Fruit fly (Drosophila melanogaster) whole organism, embryonic: ENCODE results near the gene CG13659.

Experiments used
- Atf3 ChIP-seq: fragments of 200-800 bp; sonication (Bioruptor generic); optimal IDR thresholded peaks from 3 replicates; lab custom pipeline; 2016; ENCODE audit warnings: missing biosample characterization, missing genetic modification characterization
- CG1024 ChIP-seq: fragments of 200-800 bp; sonication (Bioruptor generic); IDR thresholded peaks from 2 replicates; pipeline ENCODE4 v1.3.6; 2022; ENCODE audit warnings: missing biosample characterization, missing genetic modification characterization
- CG11085 ChIP-seq: fragments of 200-800 bp; sonication (Bioruptor generic); IDR thresholded peaks from 2 replicates; pipeline ENCODE4 v1.3.6; 2022; ENCODE audit warnings: missing biosample characterization, missing genetic modification characterization
- CG11456 ChIP-seq: fragments of 200-800 bp; sonication (Bioruptor generic); IDR thresholded peaks from 3 replicates; pipeline ENCODE4 v1.3.6; 2022; ENCODE audit warnings: missing biosample characterization, missing genetic modification characterization
- CG12071 ChIP-seq: fragments of 200-800 bp; sonication (Bioruptor generic); optimal IDR thresholded peaks from 3 replicates; lab custom pipeline; 2018; ENCODE audit warnings: missing biosample characterization, mild to moderate bottlenecking, missing genetic modification characterization
- CG14860 ChIP-seq: fragments of 200-800 bp; sonication (Bioruptor generic); IDR thresholded peaks from 3 replicates; pipeline ENCODE4 v1.3.6; 2022; ENCODE audit warnings: missing biosample characterization, missing genetic modification characterization; ENCODE audit not compliant: partially characterized antibody
- CG14965 ChIP-seq: fragments of 200-800 bp; sonication (Bioruptor generic); optimal IDR thresholded peaks from 2 replicates; lab custom pipeline; 2016; ENCODE audit warnings: missing biosample characterization, missing genetic modification characterization, borderline replicate concordance
- CG15514 ChIP-seq: fragments of 200-800 bp; sonication (Bioruptor generic); optimal IDR thresholded peaks from 3 replicates; lab custom pipeline; 2017; ENCODE audit warnings: missing biosample characterization, missing genetic modification characterization, mild to moderate bottlenecking, moderate library complexity, missing genetic modification reagents
- CG17385 ChIP-seq: fragments of 200-800 bp; sonication (Bioruptor generic); optimal IDR thresholded peaks from 3 replicates; lab custom pipeline; 2018; ENCODE audit warnings: missing biosample characterization, mild to moderate bottlenecking, missing genetic modification characterization
- CG2120 ChIP-seq: fragments of 200-800 bp; sonication (Bioruptor generic); optimal IDR thresholded peaks from 3 replicates; lab custom pipeline; 2016; ENCODE audit warnings: missing biosample characterization, missing genetic modification characterization
- CG3726 ChIP-seq: fragments of 200-800 bp; sonication (Bioruptor generic); IDR thresholded peaks from 3 replicates; pipeline ENCODE4, ENCODE4 v1.3.6; 2022; ENCODE audit warnings: missing biosample characterization, missing genetic modification characterization
- CG4854 ChIP-seq: fragments of 200-800 bp; sonication (Bioruptor generic); optimal IDR thresholded peaks from 2 replicates; lab custom pipeline; 2016; ENCODE audit warnings: missing biosample characterization, missing genetic modification characterization, inconsistent platforms
- CG6254 ChIP-seq: fragments of 200-800 bp; sonication (Bioruptor generic); optimal IDR thresholded peaks from 3 replicates; lab custom pipeline; 2017; ENCODE audit warnings: mild to moderate bottlenecking, missing biosample characterization, missing genetic modification reagents, missing genetic modification characterization
- CG6272 ChIP-seq: fragments of 200-800 bp; sonication (Bioruptor generic); IDR thresholded peaks from 2 replicates; pipeline ENCODE4 v1.3.6; 2022; ENCODE audit warnings: missing biosample characterization, missing genetic modification characterization
- CG6654 ChIP-seq: fragments of 200-800 bp; sonication (Bioruptor generic); optimal IDR thresholded peaks from 2 replicates; lab custom pipeline; 2017; ENCODE audit warnings: missing biosample characterization, mild to moderate bottlenecking, missing genetic modification characterization
- CG8290 ChIP-seq, 3 experiments: fragments of 200-800 bp; sonication (Bioruptor generic); optimal IDR thresholded peaks; 2 replicates each; lab custom pipeline; 2016 to 2019; ENCODE audit warnings: missing biosample characterization in 3 of 3, missing genetic modification characterization in 3 of 3, mild to moderate bottlenecking in 2 of 3, moderate library complexity in 1 of 3
- CG9215 ChIP-seq: fragments of 200-800 bp; sonication (Bioruptor generic); IDR thresholded peaks from 2 replicates; pipeline ENCODE4 v1.3.6; 2022; ENCODE audit warnings: missing biosample characterization, missing genetic modification characterization
- Camta ChIP-seq: fragments of 200-800 bp; sonication (Bioruptor generic); optimal IDR thresholded peaks from 2 replicates; lab custom pipeline; 2016; ENCODE audit warnings: missing biosample characterization, missing genetic modification characterization
- D19A ChIP-seq: fragments of 200-800 bp; optimal IDR thresholded peaks from 3 replicates; lab custom pipeline; 2019; ENCODE audit warnings: missing biosample characterization, mild to moderate bottlenecking, missing genetic modification characterization, moderate library complexity
- Dek ChIP-seq: fragments of 200-800 bp; sonication (Bioruptor generic); optimal IDR thresholded peaks from 3 replicates; lab custom pipeline; 2019; ENCODE audit warnings: missing biosample characterization, mild to moderate bottlenecking, missing genetic modification characterization, moderate library complexity
- Dfd ChIP-seq, 2 experiments: fragments of >200 bp; optimal IDR thresholded peaks; 2 replicates each; lab custom pipeline; 2017; ENCODE audit warnings: missing biosample characterization in 2 of 2, missing genetic modification characterization in 2 of 2
- HHEX ChIP-seq: fragments of 200-800 bp; sonication (Bioruptor generic); optimal IDR thresholded peaks from 3 replicates; lab custom pipeline; 2017; ENCODE audit warnings: missing biosample characterization, mild to moderate bottlenecking, missing genetic modification characterization, missing genetic modification reagents
- Hmx ChIP-seq: fragments of 200-800 bp; sonication (Bioruptor generic); optimal IDR thresholded peaks from 2 replicates; lab custom pipeline; 2016; ENCODE audit warnings: missing biosample characterization, missing genetic modification characterization
- Hr39 ChIP-seq: fragments of >200 bp; optimal IDR thresholded peaks from 2 replicates; lab custom pipeline; 2017
- Hsf ChIP-seq: fragments of 200-800 bp; sonication (Bioruptor generic); optimal IDR thresholded peaks from 3 replicates; lab custom pipeline; 2016; ENCODE audit warnings: missing biosample characterization, missing genetic modification characterization
- Max ChIP-seq: fragments of 200-800 bp; sonication (Bioruptor generic); optimal IDR thresholded peaks from 2 replicates; lab custom pipeline; 2016; ENCODE audit warnings: missing biosample characterization, mild to moderate bottlenecking, missing genetic modification characterization
- Med ChIP-seq: fragments of 200-800 bp; sonication (Bioruptor generic); peaks from one replicate; lab custom pipeline; 2016; ENCODE audit warnings: missing biosample characterization, missing genetic modification characterization, mild to moderate bottlenecking, inconsistent platforms, moderate library complexity
- NfI ChIP-seq: fragments of 200-800 bp; sonication (Bioruptor generic); optimal IDR thresholded peaks from 3 replicates; lab custom pipeline; 2018; ENCODE audit warnings: missing biosample characterization, mild to moderate bottlenecking, missing genetic modification characterization, moderate library complexity
- Ptx1 ChIP-seq: fragments of 200-800 bp; sonication (Bioruptor generic); IDR thresholded peaks from 2 replicates; pipeline ENCODE4 v1.3.6; 2022; ENCODE audit warnings: missing biosample characterization, missing genetic modification characterization
- Sox100B ChIP-seq: fragments of 200-800 bp; sonication (Bioruptor generic); optimal IDR thresholded peaks from 3 replicates; lab custom pipeline; 2018; ENCODE audit warnings: missing biosample characterization, mild to moderate bottlenecking, missing genetic modification characterization
- bcd ChIP-seq: fragments of 200-800 bp; sonication (Bioruptor generic); optimal IDR thresholded peaks from 2 replicates; lab custom pipeline; 2017; ENCODE audit warnings: missing biosample characterization, mild to moderate bottlenecking, missing genetic modification characterization
- ci ChIP-seq: fragments of 200-800 bp; sonication (Bioruptor generic); IDR thresholded peaks from 3 replicates; pipeline ENCODE4 v1.3.6; 2022; ENCODE audit warnings: missing biosample characterization, missing genetic modification characterization
- disco-r ChIP-seq: fragments of 200-800 bp; sonication (Bioruptor generic); optimal IDR thresholded peaks from 2 replicates; lab custom pipeline; 2016; ENCODE audit warnings: missing biosample characterization, missing genetic modification characterization
- ewg ChIP-seq: fragments of 200-800 bp; sonication (Bioruptor generic); optimal IDR thresholded peaks from 3 replicates; lab custom pipeline; 2017; ENCODE audit warnings: mild to moderate bottlenecking, missing biosample characterization, missing genetic modification reagents, missing genetic modification characterization
- fd64A ChIP-seq: fragments of 200-800 bp; sonication (Bioruptor generic); optimal IDR thresholded peaks from 3 replicates; lab custom pipeline; 2018; ENCODE audit warnings: missing biosample characterization, mild to moderate bottlenecking, missing genetic modification characterization
- ftz-f1 ChIP-seq: fragments of 200-800 bp; sonication (Bioruptor generic); optimal IDR thresholded peaks from 2 replicates; lab custom pipeline; 2016; ENCODE audit warnings: missing biosample characterization, missing genetic modification characterization
- gcm ChIP-seq: fragments of 200-800 bp; sonication (Bioruptor generic); optimal IDR thresholded peaks from 2 replicates; lab custom pipeline; 2019; ENCODE audit warnings: missing biosample characterization, mild to moderate bottlenecking, missing genetic modification characterization, moderate library complexity
- gt ChIP-seq: fragments of 200-800 bp; sonication (Bioruptor generic); IDR thresholded peaks from 2 replicates; pipeline ENCODE4 v1.3.6; 2022; ENCODE audit warnings: missing biosample characterization, missing genetic modification characterization
- hb ChIP-seq: fragments of 200-800 bp; sonication (Bioruptor generic); IDR thresholded peaks from 3 replicates; pipeline ENCODE4 v1.3.6; 2022; ENCODE audit warnings: missing biosample characterization, missing genetic modification characterization; ENCODE audit not compliant: partially characterized antibody
- jumu ChIP-seq: fragments of 200-800 bp; sonication (Bioruptor generic); optimal IDR thresholded peaks from 3 replicates; lab custom pipeline; 2016; ENCODE audit warnings: missing biosample characterization, missing genetic modification characterization
- lab ChIP-seq: fragments of 200-800 bp; sonication (Bioruptor generic); optimal IDR thresholded peaks from 3 replicates; lab custom pipeline; 2017; ENCODE audit warnings: missing biosample characterization, missing genetic modification characterization, mild to moderate bottlenecking, moderate library complexity, missing genetic modification reagents
- mld ChIP-seq: fragments of 200-800 bp; sonication (Bioruptor generic); IDR thresholded peaks from 3 replicates; pipeline ENCODE4 v1.3.6; 2022; ENCODE audit warnings: missing biosample characterization, missing genetic modification characterization; ENCODE audit not compliant: partially characterized antibody
- pb ChIP-seq: fragments of 200-800 bp; sonication (Bioruptor generic); optimal IDR thresholded peaks from 3 replicates; lab custom pipeline; 2016; ENCODE audit warnings: missing biosample characterization, missing genetic modification characterization
- phol ChIP-seq: fragments of 200-800 bp; sonication (Bioruptor generic); optimal IDR thresholded peaks from 3 replicates; lab custom pipeline; 2018; ENCODE audit warnings: missing biosample characterization, mild to moderate bottlenecking, missing genetic modification characterization, moderate library complexity
- prd ChIP-seq, 3 experiments: fragments of >200 bp in 2 of 3; fragments of 200-800 bp in 1 of 3; sonication (Bioruptor generic) in 1 of 3; optimal IDR thresholded peaks in 2 of 3; IDR thresholded peaks in 1 of 3; 2 replicates in 2 of 3; 3 replicates in 1 of 3; pipeline versions ENCODE4 v1.3.6 to Lab custom; 2017 to 2022; ENCODE audit warnings: missing biosample characterization in 1 of 3, missing genetic modification characterization in 1 of 3
- row ChIP-seq: fragments of 200-800 bp; sonication (Bioruptor generic); IDR thresholded peaks from 3 replicates; pipeline ENCODE4 v1.3.6; 2022; ENCODE audit warnings: missing biosample characterization, missing genetic modification characterization
- run ChIP-seq: fragments of 200-800 bp; sonication (Bioruptor generic); optimal IDR thresholded peaks from 3 replicates; lab custom pipeline; 2018; ENCODE audit warnings: missing biosample characterization, mild to moderate bottlenecking, missing genetic modification characterization
- sisA ChIP-seq: fragments of 200-800 bp; sonication (Bioruptor generic); IDR thresholded peaks from 2 replicates; pipeline ENCODE4 v1.3.6; 2022; ENCODE audit warnings: missing biosample characterization, missing genetic modification characterization
- toy ChIP-seq: fragments of 200-800 bp; sonication (Bioruptor generic); IDR thresholded peaks from 2 replicates; pipeline ENCODE4 v1.3.6; 2022; ENCODE audit warnings: missing biosample characterization, missing genetic modification characterization
- unc-4 ChIP-seq: fragments of 200-800 bp; sonication (Bioruptor generic); IDR thresholded peaks from 2 replicates; pipeline ENCODE4 v1.3.6; 2022; ENCODE audit warnings: missing biosample characterization, missing genetic modification characterization; ENCODE audit not compliant: partially characterized antibody

CG13659 gene

dm6 chr3R:25262322-25262761 lies 38.3 kb upstream of the CG13659 start, which contains the start of the genes Kdsr and CG11858 (continued):
- peak; percentile 12 for TF ChIP-seq HHEX (GFP tag; lab: Kevin White, UChicago)
- TF ChIP-seq disco-r (GFP tag; lab: Kevin White, UChicago) = peak; percentile 31
- TF ChIP-seq CG14860 (GFP tag; lab: Robert Waterston, UW) = no peak
- TF ChIP-seq unc-4 (GFP tag; lab: Robert Waterston, UW) = peak; percentile 56; the same call in 1 of the 2 replicates
- peak; percentile 70 for TF ChIP-seq Hsf (GFP tag; lab: Kevin White, UChicago)
- TF ChIP-seq Max (GFP tag; lab: Kevin White, UChicago) = peak; percentile 72
- peak; percentile 29 for TF ChIP-seq CG17385 (GFP tag; lab: Kevin White, UChicago)
- TF ChIP-seq Ptx1 (GFP tag; lab: Robert Waterston, UW) = peak; percentile 81
- peak; percentile 2 for TF ChIP-seq run
- peak; percentile 40 for TF ChIP-seq NfI (GFP tag; lab: Kevin White, UChicago)
- TF ChIP-seq CG3726 (GFP tag; lab: Robert Waterston, UW) = no peak
- no peak for TF ChIP-seq toy (GFP tag; lab: Robert Waterston, UW)
- no peak for TF ChIP-seq Dfd (GFP tag; optimal IDR thresholded peaks at IDR 0.05; lab: Kevin White, UChicago)
- TF ChIP-seq CG11085 (GFP tag; lab: Robert Waterston, UW) = no peak
- TF ChIP-seq CG6654 (GFP tag; lab: Kevin White, UChicago) = no peak
- TF ChIP-seq phol (tag; lab: Kevin White, UChicago) = peak; percentile 75
- no peak for TF ChIP-seq ewg
- TF ChIP-seq hb (GFP tag; lab: Robert Waterston, UW) = no peak
- peak; percentile 95 for TF ChIP-seq Med (GFP tag; lab: Kevin White, UChicago)
- TF ChIP-seq CG2120 (GFP tag; lab: Kevin White, UChicago) = peak; percentile 82
- no peak for TF ChIP-seq bcd
- peak; percentile 53 for TF ChIP-seq Atf3
- peak; percentile 3 for TF ChIP-seq pb
- no peak for TF ChIP-seq gt (GFP tag; lab: Robert Waterston, UW)
- TF ChIP-seq CG15514 (GFP tag; lab: Kevin White, UChicago) = peak; percentile 69
- peak; percentile 68 for TF ChIP-seq sisA
- TF ChIP-seq CG9215 (GFP tag; lab: Robert Waterston, UW) = peak; percentile 59
- peak; percentile 44 for TF ChIP-seq jumu
- TF ChIP-seq lab = no peak
- TF ChIP-seq CG4854 (GFP tag; lab: Kevin White, UChicago) = peak; percentile 55
- no peak for TF ChIP-seq Sox100B (GFP tag; lab: Kevin White, UChicago)
- no peak for TF ChIP-seq CG12071 (GFP tag; lab: Kevin White, UChicago)
- TF ChIP-seq mld (GFP tag; lab: Robert Waterston, UW) = no peak
- peak; percentile 32; the same call in 1 of the 2 replicates for TF ChIP-seq CG6272
- TF ChIP-seq CG1024 (GFP tag; lab: Robert Waterston, UW) = no peak
- TF ChIP-seq CG8290 (GFP tag; optimal IDR thresholded peaks at IDR 0.05; lab: Kevin White, UChicago) = peak; percentile 1
- peak in 1 of 2 experiments; percentile 14 for TF ChIP-seq CG8290 (tag; optimal IDR thresholded peaks at IDR 0.05; lab: Kevin White, UChicago)
- TF ChIP-seq Hmx = no peak
- no peak for TF ChIP-seq CG6254 (GFP tag; lab: Kevin White, UChicago)
- peak; percentile 16 for TF ChIP-seq Camta (GFP tag; lab: Kevin White, UChicago)
- TF ChIP-seq prd (optimal IDR thresholded peaks at IDR 0.05; lab: Kevin White, UChicago) = no peak
- TF ChIP-seq prd (GFP tag; IDR thresholded peaks at IDR 0.05; lab: Robert Waterston, UW) = peak; percentile 85
- TF ChIP-seq ftz-f1 = peak; percentile 25
- 0 out of 3 replicates have a peak, but pooled peaks have one; percentile 34 for TF ChIP-seq CG11456 (GFP tag; lab: Robert Waterston, UW)
- TF ChIP-seq Dek = peak; percentile 52
- no peak for TF ChIP-seq D19A (tag; lab: Kevin White, UChicago)
- TF ChIP-seq ci (GFP tag; lab: Robert Waterston, UW) = peak; percentile 47
- no peak for TF ChIP-seq CG14965 (GFP tag; lab: Kevin White, UChicago)
- TF ChIP-seq gcm (GFP tag; lab: Kevin White, UChicago) = no peak
- no peak for TF ChIP-seq Hr39 (lab: Kevin White, UChicago)
- TF ChIP-seq fd64A (GFP tag; lab: Kevin White, UChicago) = no peak
- TF ChIP-seq row = peak; percentile 94
